Fruit fly (Drosophila melanogaster): ENCODE results near the gene SmE.

Gene SmE

DNA sequence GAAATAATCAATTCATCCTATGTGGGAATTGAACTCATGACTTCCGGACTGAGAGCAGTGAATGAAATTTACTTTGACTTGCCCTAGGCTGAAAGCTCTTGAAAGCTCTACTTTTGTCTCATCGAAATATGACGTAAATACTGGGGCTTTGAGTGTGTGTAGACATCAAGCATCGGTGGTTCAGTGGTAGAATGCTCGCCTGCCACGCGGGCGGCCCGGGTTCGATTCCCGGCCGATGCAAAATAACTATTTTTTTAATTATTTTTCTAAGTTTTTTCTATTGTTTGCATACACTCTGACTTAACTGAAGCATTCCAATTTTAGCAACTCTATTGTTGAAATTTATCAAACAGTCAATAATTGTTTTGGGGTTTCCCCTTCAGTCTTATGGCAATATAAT lies 12.6 kb downstream of the SmE start:
- TF ChIP-seq CTCF (optimal IDR thresholded peaks at IDR 0.05) = no peak
- no peak for TF ChIP-seq CG8478 (optimal IDR thresholded peaks at IDR 0.05)

DNA sequence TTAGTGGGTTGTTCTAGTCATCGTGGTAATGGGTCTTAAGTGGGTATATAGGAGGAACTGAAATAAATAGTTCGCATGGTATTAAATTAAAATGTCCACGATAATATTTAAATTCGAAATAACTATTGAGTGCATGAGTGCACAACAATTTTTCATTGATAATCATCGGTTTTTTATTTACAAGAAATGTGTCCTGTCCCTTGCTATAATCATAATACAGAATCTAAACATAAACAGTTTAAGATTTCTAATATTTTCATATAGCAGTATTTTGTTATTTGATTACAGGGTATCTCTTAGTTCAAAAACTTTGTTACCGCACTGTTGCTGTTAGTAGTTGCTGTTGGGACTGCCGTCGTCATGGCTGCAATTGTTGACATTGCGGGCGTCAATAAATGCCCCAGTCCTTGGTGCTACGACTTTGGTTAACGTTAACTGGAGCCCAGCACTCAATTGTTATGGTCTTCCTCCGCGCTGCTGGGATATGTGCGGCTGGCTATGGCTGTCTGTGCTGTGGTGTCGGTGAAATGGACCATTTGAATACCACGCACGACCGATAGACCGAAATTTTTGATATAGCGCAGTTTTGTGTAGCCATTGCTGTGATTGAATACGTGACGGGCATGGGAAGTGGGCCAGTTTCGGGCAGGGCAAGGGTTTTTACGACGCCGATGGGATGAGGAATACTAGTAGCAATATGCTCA lies 13.3 kb downstream of the SmE start:
- TF ChIP-seq CG8478 (optimal IDR thresholded peaks at IDR 0.05) (no peak), CTCF (optimal IDR thresholded peaks at IDR 0.05) (no peak)

DNA sequence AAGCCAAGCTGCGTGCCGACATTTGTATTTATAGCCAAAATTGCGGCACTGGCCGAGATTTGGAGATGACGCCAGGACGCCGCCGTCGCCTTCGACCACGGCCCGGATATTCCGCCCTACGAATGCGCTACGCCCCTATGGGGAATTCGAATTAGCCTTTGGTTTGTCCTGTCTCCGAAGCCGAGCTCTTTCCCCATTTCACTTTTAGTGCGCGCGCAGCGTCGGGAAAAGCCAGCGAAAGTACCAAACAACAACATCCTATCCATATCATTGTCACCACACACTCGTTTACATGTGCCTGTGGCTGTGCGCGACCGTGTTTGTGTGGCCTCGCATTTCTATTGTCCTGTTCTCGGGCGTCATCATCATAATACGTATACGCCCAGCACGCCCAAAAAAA lies 13.9 kb downstream of the SmE start, which contains the start of gene Proc:
Gene Proc, minus strand, starts transcription at position 101 of the 400 bp plus-strand sequence.
- TF ChIP-seq CTCF (optimal IDR thresholded peaks at IDR 0.05) (no peak), CG8478 (optimal IDR thresholded peaks at IDR 0.05) (no peak)

DNA sequence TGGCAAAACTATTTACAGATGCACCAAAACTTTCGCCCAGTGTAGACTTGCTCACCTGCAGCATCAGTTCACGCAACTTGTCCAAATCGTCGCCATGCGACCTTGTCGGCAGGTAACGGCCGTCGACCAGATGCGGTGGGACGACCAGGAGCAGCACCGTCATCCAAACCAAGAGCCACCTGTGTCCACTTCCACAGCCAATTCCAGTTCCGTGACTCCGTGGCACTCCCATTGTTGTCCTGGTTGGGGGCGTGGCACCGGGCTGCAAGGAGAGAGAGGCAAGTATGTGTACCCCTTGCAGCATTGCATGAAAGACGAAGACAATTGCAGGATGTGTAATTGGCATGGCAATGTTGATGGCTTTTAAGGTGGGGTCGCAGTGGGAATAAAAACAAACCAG lies 15.0 kb downstream of the SmE start:
- TF ChIP-seq CG8478 (optimal IDR thresholded peaks at IDR 0.05) = no peak
- no peak for TF ChIP-seq CTCF (optimal IDR thresholded peaks at IDR 0.05)

DNA sequence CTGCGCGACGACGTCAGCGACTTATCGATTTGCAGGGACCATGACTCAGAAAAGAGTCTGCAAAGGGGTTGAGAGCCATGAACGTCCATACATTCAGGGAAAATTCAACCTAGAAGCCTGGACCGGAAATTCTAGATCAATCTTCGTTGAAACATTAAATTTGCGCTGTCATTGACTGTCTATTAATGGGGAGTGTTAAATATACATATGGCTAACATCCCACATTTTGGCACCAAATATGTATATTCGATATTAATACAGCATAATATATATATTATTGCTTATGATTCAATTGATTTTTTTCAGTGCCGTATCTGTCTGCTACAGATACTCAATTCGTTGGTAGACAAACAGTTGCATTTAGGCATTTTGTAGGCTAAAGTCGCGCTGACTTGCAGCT lies 16.6 kb downstream of the SmE start:
- TF ChIP-seq CG8478 (optimal IDR thresholded peaks at IDR 0.05) = no peak
- TF ChIP-seq CTCF (optimal IDR thresholded peaks at IDR 0.05) = no peak

DNA sequence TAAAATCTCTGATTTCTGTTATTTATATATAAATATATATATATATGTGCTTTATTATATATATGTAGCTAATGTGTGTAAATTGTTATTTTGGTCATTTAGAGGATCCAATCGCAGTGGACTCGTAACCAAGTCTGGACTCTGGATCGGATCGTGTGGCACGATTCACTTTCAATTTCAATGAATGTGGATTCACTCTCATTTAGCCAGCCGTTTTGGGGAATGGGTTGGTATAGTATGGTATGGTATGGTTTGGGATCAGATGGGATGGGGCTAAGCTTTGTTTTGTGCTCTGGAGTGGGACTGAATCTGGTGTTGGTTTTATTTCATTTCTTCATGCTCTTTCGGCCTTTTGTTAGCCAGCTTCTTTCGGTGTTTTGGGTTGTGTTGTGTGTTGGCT lies 23.5 kb downstream of the SmE start:
- TF ChIP-seq CG8478 (optimal IDR thresholded peaks at IDR 0.05) = no peak
- no peak for TF ChIP-seq CTCF (optimal IDR thresholded peaks at IDR 0.05)

DNA sequence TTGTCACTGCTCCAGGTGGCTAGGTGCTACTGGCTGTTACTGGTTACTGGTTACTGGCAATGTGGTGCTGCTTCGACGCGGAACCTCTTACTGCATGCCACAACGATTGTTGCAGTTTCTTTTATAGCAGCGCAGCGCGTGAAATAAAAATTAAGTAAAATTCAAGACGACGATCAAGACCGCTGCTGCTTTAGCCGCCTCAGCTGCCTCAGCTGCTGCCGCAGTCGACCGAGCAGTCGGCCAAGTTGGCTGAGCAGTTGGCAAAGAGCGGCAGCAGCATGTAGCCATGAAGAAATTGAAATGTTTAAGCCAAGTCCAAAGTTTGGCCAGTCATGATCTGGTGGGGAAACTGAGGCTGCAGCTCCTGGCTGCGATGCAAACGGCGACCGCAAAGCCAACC lies 24.5 kb downstream of the SmE start, which contains the start of gene TwdlE:
Gene TwdlE, minus strand, starts transcription at position 101 of the 400 bp plus-strand sequence.
- TF ChIP-seq CG8478 (optimal IDR thresholded peaks at IDR 0.05) (no peak), CTCF (optimal IDR thresholded peaks at IDR 0.05) (no peak)

DNA sequence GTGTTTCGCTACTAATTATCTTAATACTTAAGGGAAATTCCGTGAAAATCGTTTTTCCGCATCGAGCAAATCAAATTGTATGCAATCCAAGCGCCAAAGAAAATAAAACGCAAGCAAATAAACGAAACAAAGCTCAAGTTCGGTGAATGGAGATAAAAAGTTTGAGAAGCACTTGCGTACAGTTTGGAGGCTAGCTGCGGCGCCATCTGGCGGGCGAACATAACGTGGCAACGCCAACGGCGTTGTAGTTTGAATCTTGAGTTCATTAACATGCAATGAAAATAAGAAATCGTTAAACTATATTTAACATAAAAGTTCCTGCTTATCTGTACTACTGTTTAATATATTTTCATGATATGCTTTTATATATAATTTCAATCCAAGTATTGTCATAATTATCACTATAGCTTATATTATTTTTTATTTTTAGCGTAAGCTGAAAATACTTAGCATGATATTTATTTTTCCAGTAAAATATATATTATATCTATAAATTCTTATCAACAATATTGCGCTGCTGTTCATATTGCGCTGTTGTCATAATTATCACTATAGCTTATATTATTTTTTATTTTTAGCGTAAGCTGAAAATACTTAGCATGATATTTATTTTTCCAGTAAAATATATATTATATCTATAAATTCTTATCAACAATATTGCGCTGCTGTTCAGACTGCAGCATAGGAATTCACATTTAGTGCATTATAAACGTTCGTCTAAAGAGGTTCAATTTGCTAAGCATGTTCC lies 28.7 kb downstream of the SmE start, which contains the start of gene lectin-28C:
Gene lectin-28C, plus strand, starts transcription at position 698 of the 748 bp plus-strand sequence.
- peak; percentile 93 to 94 for TF ChIP-seq CTCF (optimal IDR thresholded peaks at IDR 0.05)

DNA sequence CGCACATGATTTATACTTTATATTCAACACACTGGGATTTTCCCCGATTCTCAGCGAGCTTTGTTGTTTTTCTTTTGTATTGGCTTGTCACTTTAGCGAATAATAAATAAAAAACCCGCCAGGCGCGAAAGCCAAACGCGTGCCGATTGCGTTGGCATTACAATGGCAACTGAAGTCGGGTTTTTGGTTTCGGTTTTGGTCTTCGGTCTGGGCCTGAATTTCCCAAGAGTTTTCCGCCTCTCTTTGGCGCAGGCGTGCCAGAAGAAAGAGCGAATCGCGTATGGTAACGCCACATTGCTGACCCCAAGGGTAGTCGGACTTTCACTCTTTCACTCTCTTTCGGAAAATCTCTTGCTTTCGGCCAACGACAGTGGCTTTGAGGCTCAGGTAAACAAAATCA lies 30.1 kb downstream of the SmE start, which contains the start of gene CG14535:
Gene CG14535, minus strand, starts transcription at position 368 of the 400 bp plus-strand sequence.
- TF ChIP-seq CG8478 (optimal IDR thresholded peaks at IDR 0.05) (no peak), CTCF (optimal IDR thresholded peaks at IDR 0.05) (no peak)

DNA sequence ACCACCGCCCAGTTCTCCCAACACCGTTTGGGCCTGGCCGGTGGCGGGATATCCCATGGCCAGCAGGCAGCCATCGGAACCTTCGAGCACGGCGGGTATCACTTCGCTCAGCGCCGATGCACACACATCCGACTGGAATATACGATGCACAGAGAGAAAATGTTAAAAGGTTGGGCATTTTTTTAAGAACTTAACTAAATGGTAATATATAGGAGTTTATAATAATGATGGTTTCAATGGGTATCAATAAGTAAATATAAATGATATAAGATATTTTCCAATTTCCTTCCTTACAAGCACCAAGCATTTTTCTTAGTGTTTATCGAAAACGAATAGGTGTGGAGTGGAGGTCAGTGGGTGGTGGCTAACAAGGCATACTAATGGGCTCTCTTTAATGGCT lies 33.6 kb downstream of the SmE start:
- TF ChIP-seq CTCF (optimal IDR thresholded peaks at IDR 0.05) = no peak
- TF ChIP-seq CG8478 (optimal IDR thresholded peaks at IDR 0.05) = no peak

DNA sequence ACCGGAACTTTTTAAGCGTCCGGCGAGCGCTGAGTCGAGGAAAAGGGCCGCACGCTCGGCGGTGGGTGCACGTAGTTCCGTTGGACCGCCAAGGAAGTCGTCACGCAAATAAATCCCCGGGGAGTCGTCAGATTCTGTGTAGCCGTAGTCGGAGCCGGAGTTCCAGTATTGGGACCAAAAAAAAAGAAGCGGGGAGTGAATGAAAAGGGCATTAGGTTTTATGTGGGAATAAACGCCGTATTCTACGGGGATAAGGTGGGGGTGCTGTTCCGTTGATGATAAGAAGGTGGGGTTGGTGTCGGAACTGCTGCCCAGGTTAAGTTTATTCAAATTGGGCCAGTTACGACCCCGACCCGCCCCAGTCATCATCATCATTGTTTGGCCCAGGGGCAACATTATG lies 34.8 kb downstream of the SmE start:
- TF ChIP-seq CG8478 (optimal IDR thresholded peaks at IDR 0.05) (no peak), CTCF (optimal IDR thresholded peaks at IDR 0.05) (no peak)

DNA sequence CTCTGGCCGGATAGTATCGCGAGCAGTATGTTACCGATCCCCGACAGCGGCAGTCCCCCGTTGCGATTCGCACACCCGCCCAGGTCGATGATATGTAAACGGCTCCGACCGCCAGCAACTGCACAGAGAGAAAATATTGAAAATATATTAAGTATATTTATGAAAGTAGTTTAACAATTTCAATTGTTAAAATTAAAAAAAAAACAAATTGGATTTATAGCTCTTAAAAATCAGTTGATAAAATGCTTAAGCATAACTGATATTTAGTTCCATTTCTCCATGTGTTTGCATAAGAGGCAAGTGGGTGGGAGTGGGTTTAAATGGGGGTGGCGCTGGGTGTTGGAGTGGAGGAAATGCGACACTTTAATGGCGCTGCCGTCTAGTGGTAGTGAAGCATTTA lies 35.8 kb downstream of the SmE start:
- no peak for TF ChIP-seq CTCF (optimal IDR thresholded peaks at IDR 0.05)
- no peak for TF ChIP-seq CG8478 (optimal IDR thresholded peaks at IDR 0.05)

DNA sequence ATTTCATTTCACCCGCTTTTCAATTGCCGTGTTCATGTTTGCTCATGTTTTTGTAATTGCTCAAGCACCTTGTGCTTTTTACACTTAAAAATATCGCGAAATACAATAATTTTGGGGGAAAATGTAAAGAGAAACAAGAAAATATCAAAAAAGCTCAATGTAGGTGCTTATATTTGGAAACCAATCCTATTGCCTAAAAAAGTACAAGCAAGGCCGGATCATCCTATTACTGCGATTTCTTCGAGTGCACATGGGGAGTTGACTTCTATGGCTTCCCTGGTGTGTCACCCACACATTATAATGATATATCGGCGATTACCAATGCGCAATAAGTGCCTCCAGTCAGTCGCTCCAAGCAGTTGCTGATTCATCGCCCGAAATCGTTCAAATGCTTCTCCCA lies 44.0 kb downstream of the SmE start:
- no peak for TF ChIP-seq CTCF (optimal IDR thresholded peaks at IDR 0.05)
- no peak for TF ChIP-seq CG8478 (optimal IDR thresholded peaks at IDR 0.05)

DNA sequence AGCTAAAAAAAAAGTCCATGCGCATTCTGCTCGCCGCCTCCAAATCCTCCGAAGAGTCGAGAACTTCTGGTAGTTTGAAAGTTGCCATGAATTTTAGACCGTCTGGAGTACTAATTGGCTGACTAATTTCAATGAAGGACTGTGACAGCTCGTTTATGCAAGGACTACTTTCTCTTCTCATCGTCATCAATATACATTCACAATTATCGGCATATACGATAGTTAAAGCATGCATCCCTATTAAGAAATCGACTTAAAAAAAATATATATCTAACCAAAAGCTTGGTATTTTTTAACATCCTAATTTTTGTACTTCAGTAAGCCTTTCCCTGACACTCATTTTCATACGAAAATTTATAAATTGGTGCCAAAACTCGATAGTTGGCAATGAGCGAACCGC lies 45.1 kb downstream of the SmE start, which contains the start of gene CG14537:
Gene CG14537, plus strand, starts transcription at position 301 of the 400 bp plus-strand sequence.
- TF ChIP-seq CG8478 (optimal IDR thresholded peaks at IDR 0.05) (no peak), CTCF (optimal IDR thresholded peaks at IDR 0.05) (no peak)

DNA sequence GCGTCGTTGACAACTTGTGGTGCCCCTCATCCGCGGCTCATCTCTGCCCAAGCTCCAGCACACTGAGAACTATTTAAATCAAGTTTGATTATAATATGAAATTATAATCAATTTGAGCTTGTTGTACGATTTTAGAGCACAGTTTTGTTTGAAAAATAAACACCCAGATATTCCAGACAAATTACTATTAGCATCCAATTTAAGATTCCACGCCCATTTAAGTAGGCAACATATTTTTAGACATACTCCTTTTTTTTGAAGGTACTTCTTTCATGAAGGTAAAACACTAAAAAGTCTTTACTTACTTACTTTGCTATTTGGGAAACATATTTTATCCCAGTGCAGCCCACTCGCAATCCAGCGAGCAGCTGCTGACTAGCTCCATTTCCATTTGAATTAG lies 47.2 kb downstream of the SmE start:
- TF ChIP-seq CTCF (optimal IDR thresholded peaks at IDR 0.05) (no peak), CG8478 (optimal IDR thresholded peaks at IDR 0.05) (no peak)

Data from S2 (cell line).